Fruit fly (Drosophila melanogaster) whole organism, larva: ENCODE data around the gene Mocs1.

Experiments
- noc ChIP-seq: fragments of 200-800 bp; sonication (Bioruptor generic); optimal IDR thresholded peaks from 3 replicates; lab custom pipeline; 2019; ENCODE audit warnings: missing biosample characterization, mild to moderate bottlenecking, missing genetic modification characterization, moderate library complexity

Gene Mocs1

dm6 chr3L:11061200-11061599, 9.1 kb upstream of the Mocs1 start, which contains the start of the genes CG6321 and Blos2:
Gene CG6321 (minus strand): TSS chr3L:11061224.
Gene Blos2 (plus strand): TSS chr3L:11061571.
- peak; percentile 83 for TF ChIP-seq noc (tag; lab: Kevin White, UChicago)

dm6 chr3L:11062441-11062840, 7.9 kb upstream of the Mocs1 start, which contains the start of gene CG32069:
Gene CG32069 (minus strand): TSS chr3L:11062614.
- TF ChIP-seq noc (tag; lab: Kevin White, UChicago): no peak

- TF ChIP-seq noc (tag; lab: Kevin White, UChicago): peak; percentile 79
Measured at dm6 chr3L:11064689-11065088, 5.6 kb upstream of the Mocs1 start, which contains the start of the genes CG32075, CG45101 and SuUR. Gene CG32075 (minus strand): TSS chr3L:11064941. Gene CG45101 (plus strand): TSS chr3L:11064991. Gene SuUR (plus strand): TSS chr3L:11064991.

- no peak for TF ChIP-seq noc (tag; lab: Kevin White, UChicago)
Measured at dm6 chr3L:11065850-11066249, 4.5 kb upstream of the Mocs1 start.

- no peak for TF ChIP-seq noc (tag; lab: Kevin White, UChicago)
Measured at dm6 chr3L:11069764-11070163, 562 bp upstream of the Mocs1 start, which contains the start of gene CG6310. Gene CG6310 (minus strand): TSS chr3L:11069864.

dm6 chr3L:11071057-11071456, 731 bp downstream of the Mocs1 start:
- no peak for TF ChIP-seq noc (tag; lab: Kevin White, UChicago)

- no peak for TF ChIP-seq noc (tag; lab: Kevin White, UChicago)
Measured at dm6 chr3L:11074043-11074853, 3.9 kb downstream of the Mocs1 start, which contains the start of the genes Pfdn2 and Noc1. Gene Pfdn2 (minus strand): TSS chr3L:11074388. Gene Noc1 (plus strand): TSS chr3L:11074769.

dm6 chr3L:11083605-11084004, 13.3 kb downstream of the Mocs1 start:
- TF ChIP-seq noc (tag; lab: Kevin White, UChicago): no peak

dm6 chr3L:11084557-11085231, 14.4 kb downstream of the Mocs1 start:
- TF ChIP-seq noc (tag; lab: Kevin White, UChicago): peak; percentile 93

dm6 chr3L:11085810-11086209, 15.5 kb downstream of the Mocs1 start:
- no peak for TF ChIP-seq noc (tag; lab: Kevin White, UChicago)

dm6 chr3L:11089805-11090440, 19.6 kb downstream of the Mocs1 start:
- TF ChIP-seq noc (tag; lab: Kevin White, UChicago): peak; percentile 81

- TF ChIP-seq noc (tag; lab: Kevin White, UChicago): peak; percentile 1
Measured at dm6 chr3L:11091943-11092609, 21.8 kb downstream of the Mocs1 start.

- no peak for TF ChIP-seq noc (tag; lab: Kevin White, UChicago)
Measured at dm6 chr3L:11092610-11092961, 22.3 kb downstream of the Mocs1 start.

dm6 chr3L:11093046-11093520, 22.8 kb downstream of the Mocs1 start, which contains the start of gene JIL-1:
Gene JIL-1 (minus strand): TSS chr3L:11093193.
- peak; percentile 18 for TF ChIP-seq noc (tag; lab: Kevin White, UChicago)

- no peak for TF ChIP-seq noc (tag; lab: Kevin White, UChicago)
Measured at dm6 chr3L:11094279-11094678, 24.0 kb downstream of the Mocs1 start.
